Fruit fly (Drosophila melanogaster): ENCODE results near the gene Prosbeta4.

Gene Prosbeta4

dm6 chr2L:16709693-16710092 lies 22.2 kb downstream of the Prosbeta4 start (continued):
- TF ChIP-seq Dp (GFP tag; optimal IDR thresholded peaks at IDR 0.05) (no peak), gsb-n (tag; optimal IDR thresholded peaks at IDR 0.05) (peak; percentile 62), Doc2 (GFP tag; IDR thresholded peaks at IDR 0.05) (no peak), CG5180 (GFP tag; optimal IDR thresholded peaks at IDR 0.05) (no peak), CG3065 (GFP tag; optimal IDR thresholded peaks at IDR 0.05) (no peak), exex (tag; optimal IDR thresholded peaks at IDR 0.05) (no peak), esg (GFP tag; conservative IDR thresholded peaks at IDR 0.05) (peak; percentile 81), Rfx (GFP tag; IDR thresholded peaks at IDR 0.05) (peak; percentile 83), br (optimal IDR thresholded peaks at IDR 0.05) (no peak), CG8089 (GFP tag; optimal IDR thresholded peaks at IDR 0.05) (no peak), CG4328 (GFP tag; optimal IDR thresholded peaks at IDR 0.05) (no peak), B-H1 (GFP tag; IDR thresholded peaks at IDR 0.05) (no peak), stwl (tag; optimal IDR thresholded peaks at IDR 0.05) (no peak), CG18619 (GFP tag; optimal IDR thresholded peaks at IDR 0.05) (peak; percentile 49), gfzf (GFP tag; optimal IDR thresholded peaks at IDR 0.05) (no peak), unpg (GFP tag; optimal IDR thresholded peaks at IDR 0.05) (peak; percentile 88), bcd (GFP tag; optimal IDR thresholded peaks at IDR 0.05) (no peak), row (GFP tag; IDR thresholded peaks at IDR 0.05) (peak; percentile 91), CG13123 (GFP tag; optimal IDR thresholded peaks at IDR 0.05) (no peak), Lhr (GFP tag; optimal IDR thresholded peaks at IDR 0.05) (no peak), E2f2 (GFP tag; IDR thresholded peaks at IDR 0.05) (peak; percentile 58; the same call in 1 of the 2 replicates), fd64A (GFP tag; optimal IDR thresholded peaks at IDR 0.05) (no peak), CG17912 (GFP tag; optimal IDR thresholded peaks at IDR 0.05) (no peak), CG9215 (GFP tag; IDR thresholded peaks at IDR 0.05) (no peak), CG9727 (GFP tag; optimal IDR thresholded peaks at IDR 0.05) (peak; percentile 60), grn (GFP tag; optimal IDR thresholded peaks at IDR 0.05) (peak; percentile 71), ap (GFP tag; IDR thresholded peaks at IDR 0.05) (peak; percentile 63), CG5953 (GFP tag; IDR thresholded peaks at IDR 0.05) (peak; percentile 80), CG12104 (GFP tag; optimal IDR thresholded peaks at IDR 0.05) (peak; percentile 58), emc (GFP tag; optimal IDR thresholded peaks at IDR 0.05) (no peak), nau (GFP tag; optimal IDR thresholded peaks at IDR 0.05) (no peak), yki (optimal IDR thresholded peaks at IDR 0.05) (no peak), Awh (GFP tag; IDR thresholded peaks at IDR 0.05) (no peak), nerfin-1 (tag; optimal IDR thresholded peaks at IDR 0.05) (no peak), psq (GFP tag; optimal IDR thresholded peaks at IDR 0.05) (peak; percentile 11), dm (GFP tag; optimal IDR thresholded peaks at IDR 0.05) (no peak), CG11696 (GFP tag; IDR thresholded peaks at IDR 0.05) (no peak), CG10462 (GFP tag; optimal IDR thresholded peaks at IDR 0.05) (peak; percentile 4), CG14441 (GFP tag; IDR thresholded peaks at IDR 0.05) (no peak), CG9817 (tag; optimal IDR thresholded peaks at IDR 0.05) (peak; percentile 66), Dad (GFP tag; optimal IDR thresholded peaks at IDR 0.05) (no peak), NC2α (GFP tag; optimal IDR thresholded peaks at IDR 0.05) (no peak), CG17568 (GFP tag; optimal IDR thresholded peaks at IDR 0.05) (peak; percentile 62), Ada2b (GFP tag; IDR thresholded peaks at IDR 0.05) (peak; percentile 86), CG30020 (tag; optimal IDR thresholded peaks at IDR 0.05) (peak; percentile 16), CG10321 (GFP tag; IDR thresholded peaks at IDR 0.05) (no peak), Doc3 (GFP tag; IDR thresholded peaks at IDR 0.05; ENCODE audit: partially characterized antibody) (no peak), CG11560 (tag; IDR thresholded peaks at IDR 0.05) (peak; percentile 46; the same call in 1 of the 3 replicates), da (GFP tag; optimal IDR thresholded peaks at IDR 0.05) (no peak), scrt (GFP tag; optimal IDR thresholded peaks at IDR 0.05) (no peak), twi (tag; optimal IDR thresholded peaks at IDR 0.05) (peak; percentile 0), aop (GFP tag; IDR thresholded peaks at IDR 0.05) (0 out of 2 replicates have a peak, but pooled peaks have one; percentile 20), CG6791 (GFP tag; IDR thresholded peaks at IDR 0.05; ENCODE audit: partially characterized antibody) (no peak)

Measured in whole organism, embryonic.